Fruit fly (Drosophila melanogaster) whole organism, wandering third instar larva: Measurements from ENCODE around the gene stac.

ENCODE experiments used
- CG32264 ChIP-seq: fragments of 200-800 bp; sonication (Bioruptor generic); optimal IDR thresholded peaks from 2 replicates; lab custom pipeline; 2016; ENCODE audit warnings: missing biosample characterization, missing genetic modification characterization
- Hr78 ChIP-seq: fragments of >200 bp; optimal IDR thresholded peaks from 2 replicates; lab custom pipeline; 2017; ENCODE audit warnings: missing biosample characterization, missing genetic modification characterization
- Rel ChIP-seq, 2 experiments: fragments of 200-800 bp; sonication (Bioruptor generic) in 1 of 2; optimal IDR thresholded peaks; 2 replicates in 1 of 2; 3 replicates in 1 of 2; lab custom pipeline; 2016 to 2019; ENCODE audit warnings: mild to moderate bottlenecking in 2 of 2, missing biosample characterization in 2 of 2, missing genetic modification characterization in 2 of 2, moderate library complexity in 1 of 2
- br ChIP-seq: fragments of 200-800 bp; sonication (Bioruptor generic); optimal IDR thresholded peaks from 2 replicates; lab custom pipeline; 2016; ENCODE audit warnings: missing biosample characterization, missing genetic modification characterization
- fru ChIP-seq: fragments of 200-800 bp; sonication (Bioruptor generic); optimal IDR thresholded peaks from 3 replicates; lab custom pipeline; 2016; ENCODE audit warnings: missing biosample characterization, mild to moderate bottlenecking, missing genetic modification characterization
- jim ChIP-seq: fragments of 175-275, 200-325 bp; sonication (Bioruptor generic); optimal IDR thresholded peaks from 2 replicates; lab custom pipeline; 2016; ENCODE audit warnings: missing biosample characterization, mild to moderate bottlenecking, missing genetic modification characterization
- lola ChIP-seq: fragments of >200 bp; optimal IDR thresholded peaks from 2 replicates; lab custom pipeline; 2017; ENCODE audit warnings: missing biosample characterization, missing genetic modification characterization
- pan ChIP-seq: fragments of >200 bp; optimal IDR thresholded peaks from 2 replicates; lab custom pipeline; 2017
- psq ChIP-seq: fragments of 200-800 bp; sonication (Bioruptor generic); optimal IDR thresholded peaks from 3 replicates; lab custom pipeline; 2017; ENCODE audit warnings: missing biosample characterization, mild to moderate bottlenecking, missing genetic modification characterization, moderate library complexity

- TF ChIP-seq br, result no peak
- TF ChIP-seq Rel (GFP tag; optimal IDR thresholded peaks at IDR 0.05; lab: Kevin White, UChicago), result no peak
- no peak for TF ChIP-seq Rel (tag; optimal IDR thresholded peaks at IDR 0.05; lab: Kevin White, UChicago)
- TF ChIP-seq lola (GFP tag; lab: Kevin White, UChicago), result no peak
- no peak for TF ChIP-seq psq (GFP tag; lab: Kevin White, UChicago)
- no peak for TF ChIP-seq CG32264
- TF ChIP-seq fru (GFP tag; lab: Kevin White, UChicago), result no peak
- TF ChIP-seq jim (GFP tag; lab: Kevin White, UChicago), result no peak
- no peak for TF ChIP-seq Hr78 (GFP tag; lab: Kevin White, UChicago)
- no peak for TF ChIP-seq pan (lab: Kevin White, UChicago)
Measured at dm6 chr3R:25112466-25112939, 56.4 kb downstream of the stac start, which contains the start of gene Nepl16.
